Worm (Caenorhabditis elegans) whole organism, young adult: ENCODE data around the gene ndc-80.

Source experiments
- F23B12.7 ChIP-seq: sonication (generic microtip); optimal IDR thresholded peaks from 2 replicates; lab custom pipeline; 2017; ENCODE audit warnings: missing genetic modification characterization, mild to moderate bottlenecking, missing compliant biosample characterization, antibody characterized with exemption, moderate library complexity; ENCODE audit not compliant: insufficient read depth
- F55B11.4 ChIP-seq: sonication (generic microtip); optimal IDR thresholded peaks from 2 replicates; lab custom pipeline; 2016; ENCODE audit warnings: missing compliant biosample characterization, missing genetic modification characterization, borderline replicate concordance; ENCODE audit not compliant: insufficient read depth
- K12H6.12 ChIP-seq: fragments of 200-800 bp; sonication (Bioruptor generic); optimal IDR thresholded peaks from 2 replicates; lab custom pipeline; 2018; ENCODE audit warnings: mild to moderate bottlenecking, missing genetic modification characterization, missing compliant biosample characterization
- ceh-100 ChIP-seq: fragments of 200-800 bp; sonication (Bioruptor generic); IDR thresholded peaks from 2 replicates; pipeline ENCODE4 v1.3.6; 2022; ENCODE audit warnings: missing genetic modification reagents, missing genetic modification characterization, missing compliant biosample characterization
- ceh-27 ChIP-seq: fragments of 200-800 bp; sonication (Bioruptor generic); optimal IDR thresholded peaks from 2 replicates; lab custom pipeline; 2018; ENCODE audit warnings: mild to moderate bottlenecking, missing genetic modification characterization, moderate library complexity, missing compliant biosample characterization
- ceh-91 ChIP-seq: fragments of 200-800 bp; sonication (Bioruptor generic); IDR thresholded peaks from 2 replicates; pipeline ENCODE4 v1.3.6; 2022; ENCODE audit warnings: missing genetic modification reagents, missing genetic modification characterization, missing compliant biosample characterization
- die-1 ChIP-seq: sonication (generic microtip); optimal IDR thresholded peaks from 2 replicates; lab custom pipeline; 2016; ENCODE audit warnings: missing genotype, mild to moderate bottlenecking, missing genetic modification characterization, missing compliant biosample characterization
- dox-1 ChIP-seq: fragments of 200-800 bp; sonication (Bioruptor generic); IDR thresholded peaks from 2 replicates; pipeline ENCODE4 v1.3.6; 2022; ENCODE audit warnings: missing genetic modification reagents, missing genetic modification characterization, missing compliant biosample characterization
- efl-1 ChIP-seq: fragments of 150-350 bp; optimal IDR thresholded peaks from 2 replicates; lab custom pipeline; 2014; ENCODE audit warnings: missing biosample characterization, missing genetic modification reagents, missing genetic modification characterization
- egl-18 ChIP-seq: fragments of 200-800 bp; sonication (Bioruptor generic); IDR thresholded peaks from 2 replicates; pipeline ENCODE4 v1.3.6; 2022; ENCODE audit warnings: missing genetic modification reagents, missing genetic modification characterization, missing compliant biosample characterization
- egl-44 ChIP-seq: fragments of 200-800 bp; sonication (Bioruptor generic); IDR thresholded peaks from 2 replicates; pipeline ENCODE4 v1.3.6; 2022; ENCODE audit warnings: missing genetic modification reagents, missing genetic modification characterization, missing compliant biosample characterization
- egrh-3 ChIP-seq: fragments of 200-800 bp; sonication (Bioruptor generic); IDR thresholded peaks from 2 replicates; pipeline ENCODE4 v1.3.6; 2022; ENCODE audit warnings: missing genetic modification reagents, missing genetic modification characterization, missing compliant biosample characterization
- ekl-4 ChIP-seq: fragments of 200-800 bp; sonication (Bioruptor generic); IDR thresholded peaks from 2 replicates; pipeline ENCODE4 v1.3.6; 2022; ENCODE audit warnings: missing genetic modification reagents, missing genetic modification characterization, missing compliant biosample characterization
- fkh-3 ChIP-seq: sonication (generic microtip); optimal IDR thresholded peaks from 2 replicates; lab custom pipeline; 2016; ENCODE audit warnings: mild to moderate bottlenecking, missing genetic modification characterization, missing compliant biosample characterization
- hlh-26 ChIP-seq: fragments of 200-800 bp; sonication (Bioruptor generic); conservative IDR thresholded peaks from 2 replicates; pipeline ENCODE4 v1.3.6; 2022; ENCODE audit warnings: missing genetic modification reagents, missing genetic modification characterization, missing compliant biosample characterization
- hrde-1 ChIP-seq: sonication (generic microtip); optimal IDR thresholded peaks from 2 replicates; lab custom pipeline; 2016; ENCODE audit warnings: missing genetic modification characterization, mild to moderate bottlenecking, missing compliant biosample characterization, moderate library complexity, missing genotype, missing genetic modification reagents, borderline replicate concordance
- let-526 ChIP-seq: fragments of 200-800 bp; sonication (Bioruptor generic); IDR thresholded peaks from 2 replicates; pipeline ENCODE4 v1.3.6; 2022; ENCODE audit warnings: missing genetic modification reagents, missing genetic modification characterization, missing compliant biosample characterization
- let-607 ChIP-seq, 2 experiments: fragments of 200-800 bp in 1 of 2; sonication (Bioruptor generic) in 1 of 2; sonication (generic microtip) in 1 of 2; optimal IDR thresholded peaks; 2 replicates each; lab custom pipeline; 2016 to 2018; ENCODE audit warnings: mild to moderate bottlenecking in 2 of 2, missing compliant biosample characterization in 2 of 2, missing genetic modification characterization in 2 of 2, moderate library complexity in 2 of 2, missing genotype in 1 of 2
- lin-40 ChIP-seq: sonication (generic microtip); optimal IDR thresholded peaks from 2 replicates; lab custom pipeline; 2016; ENCODE audit warnings: missing genetic modification characterization, mild to moderate bottlenecking, missing compliant biosample characterization, missing genotype, missing genetic modification reagents
- lir-1 ChIP-seq: fragments of 200-800 bp; sonication (Bioruptor generic); conservative IDR thresholded peaks from 2 replicates; pipeline ENCODE4 v1.3.6; 2022; ENCODE audit warnings: missing genetic modification reagents, missing genetic modification characterization, missing compliant biosample characterization
- lsy-27 ChIP-seq: sonication (generic microtip); optimal IDR thresholded peaks from 2 replicates; lab custom pipeline; 2017; ENCODE audit warnings: missing genetic modification characterization, mild to moderate bottlenecking, missing compliant biosample characterization, antibody characterized with exemption, missing genotype, borderline replicate concordance; ENCODE audit not compliant: insufficient read depth
- madf-10 ChIP-seq: sonication (generic microtip); optimal IDR thresholded peaks from 2 replicates; lab custom pipeline; 2016; ENCODE audit warnings: mild to moderate bottlenecking, missing genetic modification characterization, missing compliant biosample characterization
- madf-6 ChIP-seq: fragments of 200-800 bp; sonication (Bioruptor generic); IDR thresholded peaks from 2 replicates; pipeline ENCODE4 v1.3.6; 2022; ENCODE audit warnings: missing genetic modification reagents, missing genetic modification characterization, missing compliant biosample characterization
- mcd-1 ChIP-seq: fragments of 200-800 bp; sonication (Bioruptor generic); IDR thresholded peaks from 2 replicates; pipeline ENCODE4 v1.3.6; 2022; ENCODE audit warnings: missing genetic modification reagents, missing genetic modification characterization, missing compliant biosample characterization
- pbrm-1 ChIP-seq: fragments of 200-800 bp; sonication (Bioruptor generic); IDR thresholded peaks from 2 replicates; pipeline ENCODE4 v1.3.6; 2022; ENCODE audit warnings: missing genetic modification reagents, missing genetic modification characterization, missing compliant biosample characterization
- pha-4 ChIP-seq: fragments of 150-350 bp; sonication (generic microtip); optimal IDR thresholded peaks from 2 replicates; lab custom pipeline; 2014; ENCODE audit warnings: missing biosample characterization, missing genetic modification reagents, missing genetic modification characterization
- snpc-4 ChIP-seq, 5 experiments: fragments of 150-350 bp in 1 of 5; sonication (generic microtip) in 4 of 5; optimal IDR thresholded peaks; 2 replicates each; lab custom pipeline; 2014 to 2018; ENCODE audit warnings: missing genetic modification characterization in 5 of 5, missing biosample characterization in 3 of 5, antibody characterized with exemption in 2 of 5, mild to moderate bottlenecking in 2 of 5, missing compliant biosample characterization in 2 of 5, missing genotype in 2 of 5, moderate library complexity in 2 of 5, missing genetic modification reagents in 1 of 5
- zfh-2 ChIP-seq: fragments of 200-800 bp; sonication (Bioruptor generic); conservative IDR thresholded peaks from 2 replicates; pipeline ENCODE4 v1.3.6; 2022; ENCODE audit warnings: missing genetic modification reagents, missing genetic modification characterization, missing compliant biosample characterization
- ztf-25 ChIP-seq: fragments of 200-800 bp; sonication (Bioruptor generic); IDR thresholded peaks from 2 replicates; pipeline ENCODE4 v1.3.6; 2022; ENCODE audit warnings: missing genetic modification reagents, missing genetic modification characterization, missing compliant biosample characterization
- ztf-28 ChIP-seq: fragments of 200-800 bp; sonication (Bioruptor generic); IDR thresholded peaks from 2 replicates; pipeline ENCODE4 v1.3.6; 2022; ENCODE audit warnings: missing genetic modification reagents, missing genetic modification characterization, missing compliant biosample characterization
- ztf-3 ChIP-seq: fragments of 200-800 bp; sonication (Bioruptor generic); optimal IDR thresholded peaks from 2 replicates; lab custom pipeline; 2018; ENCODE audit warnings: mild to moderate bottlenecking, missing genetic modification characterization, missing compliant biosample characterization

Gene ndc-80

DNA sequence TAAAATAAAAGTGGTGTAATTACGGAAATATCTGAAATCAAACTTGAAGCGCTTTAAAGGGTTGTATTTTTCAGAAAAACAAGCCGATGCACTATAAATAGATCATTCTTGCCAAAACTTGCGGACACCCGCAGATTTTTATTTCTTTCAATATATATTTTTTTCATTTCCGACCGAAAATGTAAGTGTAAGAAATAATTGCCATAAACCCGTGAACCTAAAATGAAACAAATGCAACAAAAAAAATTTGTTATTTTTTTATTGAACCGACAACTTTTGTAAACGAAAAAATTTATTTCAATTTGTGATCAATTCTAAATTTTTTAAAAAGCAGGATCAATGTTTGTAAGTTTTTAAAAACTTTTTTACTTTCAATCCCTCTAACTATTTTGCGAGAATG, 5.1 kb upstream of the ndc-80 start, which contains the start of gene W01B6.6:
W01B6.6 (plus strand) TSS at position 301 of the 400 bp plus-strand sequence.
- TF ChIP-seq lin-40 (tag; lab: Kevin White, UChicago), result no peak
- no peak for TF ChIP-seq let-607 (tag; optimal IDR thresholded peaks at IDR 0.05; lab: Kevin White, UChicago)
- TF ChIP-seq egl-18 (GFP tag; lab: Robert Waterston, UW), result no peak
- no peak for TF ChIP-seq madf-10
- TF ChIP-seq egrh-3 (GFP tag; lab: Robert Waterston, UW), result no peak
- no peak for TF ChIP-seq ceh-91 (GFP tag; lab: Robert Waterston, UW)
- no peak for TF ChIP-seq pha-4 (tag; lab: Kevin White, UChicago)
- TF ChIP-seq hrde-1 (tag; lab: Kevin White, UChicago), result no peak
- no peak for TF ChIP-seq pbrm-1 (GFP tag; lab: Robert Waterston, UW)

- TF ChIP-seq mcd-1 (GFP tag; lab: Robert Waterston, UW) (peak; percentile 44; the same call in 1 of the 2 replicates), lsy-27 (no peak), hlh-26 (no peak), dox-1 (GFP tag; lab: Robert Waterston, UW) (peak; percentile 35; the same call in 1 of the 2 replicates), egrh-3 (GFP tag; lab: Robert Waterston, UW) (peak; percentile 99), fkh-3 (tag; lab: Kevin White, UChicago) (peak; percentile 10), zfh-2 (GFP tag; lab: Robert Waterston, UW) (peak; percentile 95), lir-1 (GFP tag; lab: Robert Waterston, UW) (0 out of 2 replicates have a peak, but pooled peaks have one; percentile 7), ztf-28 (GFP tag; lab: Robert Waterston, UW) (no peak)
- TF ChIP-seq, all 124 proteins: peak for 6
These were observed 1.5 kb upstream of the ndc-80 start, which contains the start of gene W01B6.8 for ce11 chrIV:10084323-10084959. W01B6.8 (minus strand) TSS chrIV:10084373.

DNA sequence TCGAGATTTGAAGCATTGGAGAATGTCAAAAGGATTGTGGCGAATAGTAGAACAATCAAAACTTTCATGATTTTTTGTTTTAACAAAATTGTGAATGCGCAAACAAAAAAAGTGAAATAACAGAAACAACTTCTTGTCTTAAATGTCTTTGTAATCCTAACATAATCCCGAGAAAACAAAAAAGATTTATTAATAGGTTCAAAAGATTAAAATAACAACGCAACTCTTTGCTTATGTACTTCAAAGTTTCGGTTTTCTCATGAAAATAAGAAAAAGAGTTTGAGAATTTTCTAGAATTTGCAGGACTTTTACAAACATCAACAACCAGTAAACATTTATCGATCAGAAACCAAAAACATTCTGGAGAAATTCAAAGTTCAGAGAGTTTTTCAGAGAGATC, 3.8 kb downstream of the ndc-80 start, which contains the start of gene ttr-39:
ttr-39 (minus strand) TSS at position 101 of the 400 bp plus-strand sequence.
- TF ChIP-seq ceh-91 (GFP tag; lab: Robert Waterston, UW) (no peak), K12H6.12 (tag; lab: Kevin White, UChicago) (no peak), F23B12.7 (tag; lab: Kevin White, UChicago) (no peak), let-526 (GFP tag; lab: Robert Waterston, UW) (no peak)

DNA sequence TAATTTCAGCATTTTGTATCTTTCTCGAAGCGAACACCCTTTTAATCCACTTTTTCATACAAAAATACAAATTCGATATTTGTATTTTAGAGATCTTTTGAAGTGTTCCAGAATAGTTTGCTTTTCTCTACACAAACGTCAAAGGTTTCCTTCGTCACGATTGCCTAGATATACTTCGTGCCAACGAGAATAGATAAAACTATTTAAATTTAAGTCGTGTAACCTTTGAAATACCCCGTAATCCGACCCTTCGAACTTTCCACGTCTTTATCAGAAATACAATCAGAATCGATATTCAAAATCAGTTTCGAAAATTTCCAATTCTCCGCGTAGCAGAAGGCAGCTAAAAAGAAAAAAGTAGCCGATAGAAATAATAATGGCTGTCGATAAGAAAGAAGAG, 4.4 kb downstream of the ndc-80 start, which contains the start of gene ttbk-5:
ttbk-5 (plus strand) TSS at position 301 of the 400 bp plus-strand sequence.
- TF ChIP-seq egl-44 (GFP tag; lab: Robert Waterston, UW) (no peak), die-1 (tag; lab: Kevin White, UChicago) (no peak), ceh-27 (GFP tag; lab: Kevin White, UChicago) (no peak), ztf-25 (GFP tag; lab: Robert Waterston, UW) (no peak), dox-1 (GFP tag; lab: Robert Waterston, UW) (no peak), let-526 (GFP tag; lab: Robert Waterston, UW) (no peak), ekl-4 (GFP tag; lab: Robert Waterston, UW) (no peak), F55B11.4 (tag; lab: Kevin White, UChicago) (no peak), efl-1 (no peak), ztf-3 (GFP tag; lab: Kevin White, UChicago) (no peak), hrde-1 (tag; lab: Kevin White, UChicago) (no peak), ceh-100 (no peak), madf-6 (no peak), snpc-4 (GFP tag; optimal IDR thresholded peaks at IDR 0.05; lab: Kevin White, UChicago) (no peak), snpc-4 (tag; optimal IDR thresholded peaks at IDR 0.05; lab: Kevin White, UChicago) (no peak)
